Worm (Caenorhabditis elegans) whole organism, L4 larva: ENCODE data around the gene srsx-27.

Experiments
- ama-1 ChIP-seq: fragments of 150-350 bp; optimal IDR thresholded peaks from 2 replicates; lab custom pipeline; 2014; ENCODE audit warnings: inconsistent platforms, mixed read lengths
- ceh-28 ChIP-seq: fragments of 150-350 bp; optimal IDR thresholded peaks from 2 replicates; lab custom pipeline; 2014; ENCODE audit warnings: missing biosample characterization, missing genetic modification reagents, missing genetic modification characterization
- ces-1 ChIP-seq: fragments of 150-350 bp; sonication (generic microtip); optimal IDR thresholded peaks from 4 replicates; lab custom pipeline; 2014; ENCODE audit warnings: missing biosample characterization, missing genetic modification reagents, missing genetic modification characterization
- cey-2 ChIP-seq: sonication (generic microtip); optimal IDR thresholded peaks from 3 replicates; lab custom pipeline; 2017; ENCODE audit warnings: missing genetic modification characterization, mild to moderate bottlenecking, missing compliant biosample characterization, antibody characterized with exemption, borderline replicate concordance; ENCODE audit not compliant: insufficient read depth
- mdl-1 ChIP-seq, 2 experiments: fragments of 150-350 bp in 1 of 2; sonication (generic microtip) in 1 of 2; optimal IDR thresholded peaks; 2 replicates each; lab custom pipeline; 2014 to 2017; ENCODE audit warnings: missing biosample characterization in 2 of 2, missing genetic modification characterization in 2 of 2
- nhr-237 ChIP-seq: sonication (generic microtip); optimal IDR thresholded peaks from 2 replicates; lab custom pipeline; 2017; ENCODE audit warnings: missing biosample characterization, missing genetic modification characterization
- nhr-76 ChIP-seq: fragments of 150-350 bp; optimal IDR thresholded peaks from 2 replicates; lab custom pipeline; 2014; ENCODE audit warnings: missing biosample characterization, missing genetic modification characterization
- nhr-77 ChIP-seq: fragments of 150-350 bp; optimal IDR thresholded peaks from 2 replicates; lab custom pipeline; 2014; ENCODE audit warnings: missing biosample characterization, missing genetic modification characterization
- pqm-1 ChIP-seq: sonication (generic microtip); optimal IDR thresholded peaks from 2 replicates; lab custom pipeline; 2017; ENCODE audit warnings: missing biosample characterization, missing genetic modification characterization
- snpc-4 ChIP-seq: fragments of 150-350 bp; optimal IDR thresholded peaks from 2 replicates; lab custom pipeline; 2014; ENCODE audit warnings: missing biosample characterization, missing genetic modification characterization
- vab-7 ChIP-seq: fragments of 200-800 bp; sonication (Bioruptor generic); IDR thresholded peaks from 2 replicates; pipeline ENCODE4 v1.3.6; 2022; ENCODE audit warnings: missing genetic modification reagents, missing genetic modification characterization, missing compliant biosample characterization

DNA sequence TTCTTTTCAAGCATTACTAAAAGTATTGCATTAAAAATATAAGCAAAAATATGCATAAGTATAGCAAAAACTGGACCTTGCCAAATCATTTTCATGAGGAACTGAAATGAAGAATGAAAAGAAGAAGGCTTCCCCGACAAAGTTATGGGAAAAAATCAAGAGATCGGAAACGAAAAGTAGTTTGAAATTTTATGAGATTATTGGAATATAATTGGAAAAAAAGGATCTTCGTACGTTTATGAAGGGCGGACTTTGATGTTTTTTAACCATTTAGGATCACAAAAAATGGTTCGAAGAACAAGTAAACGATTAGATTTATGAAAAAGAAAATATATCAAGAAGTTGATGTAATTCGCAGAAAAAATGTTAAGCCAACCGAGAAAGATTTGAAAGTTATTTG lies 28.9 kb upstream of the srsx-27 start, which contains the start of gene srxa-18:
- no peak for TF ChIP-seq mdl-1 (tag; optimal IDR thresholded peaks at IDR 0.05; lab: Kevin White, UChicago)
- TF ChIP-seq ces-1 (GFP tag; lab: Kevin White, UChicago) = no peak
- no peak for TF ChIP-seq ama-1 (lab: Kevin White, UChicago)
- no peak for TF ChIP-seq nhr-77 (tag; lab: Kevin White, UChicago)
- TF ChIP-seq snpc-4 (tag; lab: Kevin White, UChicago) = no peak
- no peak for TF ChIP-seq nhr-76 (tag; lab: Kevin White, UChicago)
- no peak for TF ChIP-seq vab-7 (GFP tag; lab: Robert Waterston, UW)
- TF ChIP-seq cey-2 (tag; lab: Kevin White, UChicago) = no peak
- TF ChIP-seq ceh-28 (tag; lab: Kevin White, UChicago) = no peak
- TF ChIP-seq pqm-1 = no peak
- no peak for TF ChIP-seq nhr-237 (tag; lab: Kevin White, UChicago)
